Worm (Caenorhabditis elegans): ENCODE data around the gene C17G10.6.

The C17G10.6 gene

ce11 chrII:5572082-5572746, 30.9 kb downstream of the C17G10.6 start:
- no peak for TF ChIP-seq jun-1 (tag; optimal IDR thresholded peaks at IDR 0.05)
- TF ChIP-seq ceh-63 (GFP tag; optimal IDR thresholded peaks at IDR 0.05) = no peak
- no peak for TF ChIP-seq nhr-84 (tag; optimal IDR thresholded peaks at IDR 0.05)
- no peak for TF ChIP-seq vab-15 (tag; optimal IDR thresholded peaks at IDR 0.05)
- TF ChIP-seq snu-23 (GFP tag; optimal IDR thresholded peaks at IDR 0.05) = peak; percentile 81
- TF ChIP-seq lin-13 (GFP tag; optimal IDR thresholded peaks at IDR 0.05) = peak; percentile 30
- TF ChIP-seq nhr-76 (tag; optimal IDR thresholded peaks at IDR 0.05) = no peak
- no peak for TF ChIP-seq xbp-1 (tag; optimal IDR thresholded peaks at IDR 0.05)
- TF ChIP-seq nhr-90 (tag; optimal IDR thresholded peaks at IDR 0.05; ENCODE audit: poor library complexity) = peak; percentile 63
- TF ChIP-seq tlp-1 (tag; optimal IDR thresholded peaks at IDR 0.05) = no peak
- no peak for TF ChIP-seq fkh-10 (GFP tag; optimal IDR thresholded peaks at IDR 0.05)
- TF ChIP-seq Y116A8C.19 (tag; optimal IDR thresholded peaks at IDR 0.05; ENCODE audit: borderline replicate concordance) = no peak
- peak; percentile 57 for TF ChIP-seq elt-2 (tag; optimal IDR thresholded peaks at IDR 0.05)
- TF ChIP-seq efl-1 (optimal IDR thresholded peaks at IDR 0.05) = no peak
- peak in 1 of 2 experiments; percentile 85 for TF ChIP-seq efl-1 (GFP tag; optimal IDR thresholded peaks at IDR 0.05 in 1 of 2)
- TF ChIP-seq aha-1 (tag; optimal IDR thresholded peaks at IDR 0.05) = no peak
- peak; percentile 70 for TF ChIP-seq lin-14 (GFP tag; optimal IDR thresholded peaks at IDR 0.05)
- no peak for TF ChIP-seq fkh-8 (tag; optimal IDR thresholded peaks at IDR 0.05)
- TF ChIP-seq aly-2 (tag; optimal IDR thresholded peaks at IDR 0.05) = no peak
- TF ChIP-seq zag-1 (tag; optimal IDR thresholded peaks at IDR 0.05) = no peak
- TF ChIP-seq sox-4 (tag; optimal IDR thresholded peaks at IDR 0.05) = no peak
- peak; percentile 43 for TF ChIP-seq nhr-19 (GFP tag; conservative IDR thresholded peaks at IDR 0.05)
- TF ChIP-seq nhr-28 (tag; optimal IDR thresholded peaks at IDR 0.05) = no peak
- TF ChIP-seq tbx-2 (tag; optimal IDR thresholded peaks at IDR 0.05) = peak; percentile 53
- no peak for TF ChIP-seq pqm-1 (tag; optimal IDR thresholded peaks at IDR 0.05)
- peak; percentile 45 for TF ChIP-seq nhr-47 (tag; optimal IDR thresholded peaks at IDR 0.05)
- no peak for TF ChIP-seq ceh-88 (GFP tag; IDR thresholded peaks at IDR 0.05)
- no peak for TF ChIP-seq pax-3 (tag; optimal IDR thresholded peaks at IDR 0.05)
- TF ChIP-seq skn-1 (tag; optimal IDR thresholded peaks at IDR 0.05) = peak; percentile 82
- no peak for TF ChIP-seq irx-1 (tag; optimal IDR thresholded peaks at IDR 0.05)
- TF ChIP-seq unc-30 (tag; optimal IDR thresholded peaks at IDR 0.05) = no peak
- no peak for TF ChIP-seq dpl-1 (GFP tag; optimal IDR thresholded peaks at IDR 0.05)
- TF ChIP-seq grh-1 (GFP tag; IDR thresholded peaks at IDR 0.05) = peak; percentile 34; the same call in 1 of the 2 replicates
- no peak for TF ChIP-seq ztf-11 (tag; optimal IDR thresholded peaks at IDR 0.05)
- no peak for TF ChIP-seq hlh-17 (GFP tag; optimal IDR thresholded peaks at IDR 0.05; ENCODE audit: borderline replicate concordance)
- no peak for TF ChIP-seq unc-86 (tag; optimal IDR thresholded peaks at IDR 0.05)
- TF ChIP-seq ceh-8 (GFP tag; optimal IDR thresholded peaks at IDR 0.05) = no peak
- peak; percentile 82 for TF ChIP-seq nhr-20 (tag; optimal IDR thresholded peaks at IDR 0.05)
- no peak for TF ChIP-seq C34B4.2 (tag; optimal IDR thresholded peaks at IDR 0.05)
- TF ChIP-seq mep-1 (tag; optimal IDR thresholded peaks at IDR 0.05) = no peak
- no peak for TF ChIP-seq fkh-4 (tag; optimal IDR thresholded peaks at IDR 0.05; ENCODE audit: borderline replicate concordance)
- no peak for TF ChIP-seq sup-37 (GFP tag; optimal IDR thresholded peaks at IDR 0.05)
- TF ChIP-seq sptf-1 (tag; optimal IDR thresholded peaks at IDR 0.05) = no peak
- no peak for TF ChIP-seq hlh-4 (tag; optimal IDR thresholded peaks at IDR 0.05)
- TF ChIP-seq lir-3 (tag; optimal IDR thresholded peaks at IDR 0.05; ENCODE audit: poor library complexity) = no peak
- TF ChIP-seq ama-1 (optimal IDR thresholded peaks at IDR 0.05) = no peak
- TF ChIP-seq C16A3.4 (tag; optimal IDR thresholded peaks at IDR 0.05) = no peak
- no peak for TF ChIP-seq lin-39 (tag; optimal IDR thresholded peaks at IDR 0.05)
- TF ChIP-seq snpc-4 (tag; optimal IDR thresholded peaks at IDR 0.05) = no peak
- no peak for TF ChIP-seq egl-13 (tag; optimal IDR thresholded peaks at IDR 0.05)
- no peak for TF ChIP-seq ceh-90 (tag; optimal IDR thresholded peaks at IDR 0.05)
- TF ChIP-seq unc-98 (GFP tag; IDR thresholded peaks at IDR 0.05) = no peak
- TF ChIP-seq elt-3 (tag; optimal IDR thresholded peaks at IDR 0.05) = peak in 2 of 6 experiments; percentile 25 to 78
